Worm (Caenorhabditis elegans) whole organism, late embryonic: Measurements from ENCODE around the gene taf-10.

Experiments used
- C08G9.2 ChIP-seq: sonication (generic microtip); optimal IDR thresholded peaks from 2 replicates; lab custom pipeline; 2016; ENCODE audit warnings: mild to moderate bottlenecking, missing genetic modification characterization, moderate library complexity, missing compliant biosample characterization
- ama-1 ChIP-seq: fragments of 150-350 bp; optimal IDR thresholded peaks from 2 replicates; lab custom pipeline; 2014
- ceh-24 ChIP-seq: sonication (generic microtip); optimal IDR thresholded peaks from 2 replicates; lab custom pipeline; 2016; ENCODE audit warnings: mild to moderate bottlenecking, missing genetic modification characterization, missing compliant biosample characterization
- dve-1 ChIP-seq: sonication (generic microtip); optimal IDR thresholded peaks from 2 replicates; lab custom pipeline; 2017; ENCODE audit warnings: antibody characterized with exemption, mild to moderate bottlenecking, missing genetic modification characterization, missing compliant biosample characterization
- elt-2 ChIP-seq: sonication (generic microtip); optimal IDR thresholded peaks from 2 replicates; lab custom pipeline; 2016; ENCODE audit warnings: missing genetic modification reagents, missing genetic modification characterization, missing compliant biosample characterization
- gmeb-2 ChIP-seq: sonication (generic microtip); optimal IDR thresholded peaks from 2 replicates; lab custom pipeline; 2016; ENCODE audit warnings: missing genetic modification characterization, inconsistent platforms, missing compliant biosample characterization
- mec-3 ChIP-seq: sonication (generic microtip); optimal IDR thresholded peaks from 2 replicates; lab custom pipeline; 2016; ENCODE audit warnings: borderline replicate concordance, missing genetic modification characterization, missing compliant biosample characterization
- nhr-11 ChIP-seq: fragments of 150-350 bp; optimal IDR thresholded peaks from 2 replicates; lab custom pipeline; 2014; ENCODE audit warnings: missing biosample characterization, missing genetic modification characterization
- odd-2 ChIP-seq: sonication (generic microtip); optimal IDR thresholded peaks from 2 replicates; lab custom pipeline; 2017; ENCODE audit warnings: antibody characterized with exemption, mild to moderate bottlenecking, missing genetic modification characterization, missing compliant biosample characterization
- pha-4 ChIP-seq: fragments of 150-350 bp; optimal IDR thresholded peaks from 2 replicates; lab custom pipeline; 2018; ENCODE audit warnings: missing biosample characterization, missing genetic modification reagents, missing genetic modification characterization
- sdc-2 ChIP-seq: sonication (generic microtip); optimal IDR thresholded peaks from 2 replicates; lab custom pipeline; 2016; ENCODE audit warnings: missing genotype, missing genetic modification characterization, missing compliant biosample characterization
- tbx-7 ChIP-seq: sonication (generic microtip); optimal IDR thresholded peaks from 2 replicates; lab custom pipeline; 2016; ENCODE audit warnings: missing genotype, missing genetic modification characterization, missing compliant biosample characterization

ce11 chrV:4693282-4693588 lies 6.3 kb downstream of the taf-10 start:
- TF ChIP-seq mec-3 = no peak
- no peak for TF ChIP-seq ama-1 (lab: Kevin White, UChicago)
- no peak for TF ChIP-seq gmeb-2 (tag; lab: Kevin White, UChicago)
- no peak for TF ChIP-seq tbx-7 (tag; lab: Kevin White, UChicago)
- no peak for TF ChIP-seq ceh-24 (tag; lab: Kevin White, UChicago)
- TF ChIP-seq dve-1 (tag; lab: Kevin White, UChicago) = no peak
- no peak for TF ChIP-seq C08G9.2
- no peak for TF ChIP-seq pha-4
- TF ChIP-seq odd-2 = no peak
- no peak for TF ChIP-seq sdc-2 (tag; lab: Kevin White, UChicago)
- TF ChIP-seq elt-2 (tag; lab: Kevin White, UChicago) = no peak
- no peak for TF ChIP-seq nhr-11 (tag; lab: Kevin White, UChicago)
